Fruit fly (Drosophila melanogaster) ovary, adult (tissue): ENCODE data around the gene nrv1.

Experiments
- CG17801 ChIP-seq: fragments of 200-800 bp; optimal IDR thresholded peaks from 2 replicates; lab custom pipeline; 2019; ENCODE audit warnings: missing biosample characterization, mild to moderate bottlenecking, missing genetic modification characterization, moderate library complexity; ENCODE audit not compliant: partially characterized antibody

nrv1 gene

dm6 chr2L:6786674-6787028, at the start of gene nrv1:
nrv1 (minus strand) TSS chr2L:6786861.
- TF ChIP-seq CG17801, result no peak

dm6 chr2L:6836114-6836513, 49.5 kb upstream of the nrv1 start:
- TF ChIP-seq CG17801, result no peak

- TF ChIP-seq CG17801, result no peak
These were observed 47.0 kb upstream of the nrv1 start for dm6 chr2L:6833661-6834073.

- TF ChIP-seq CG17801, result no peak
These were observed 43.6 kb upstream of the nrv1 start for dm6 chr2L:6830264-6830729.

- TF ChIP-seq CG17801, result no peak
These were observed 41.0 kb upstream of the nrv1 start for dm6 chr2L:6827558-6828122.

- no peak for TF ChIP-seq CG17801
These were observed 39.6 kb upstream of the nrv1 start for dm6 chr2L:6826298-6826697.

dm6 chr2L:6822044-6822443, 35.4 kb upstream of the nrv1 start:
- TF ChIP-seq CG17801, result no peak

dm6 chr2L:6821631-6822030, 35.0 kb upstream of the nrv1 start, which contains the start of gene sens-2:
sens-2 (plus strand) TSS chr2L:6821934.
- no peak for TF ChIP-seq CG17801

dm6 chr2L:6819230-6820049, 32.8 kb upstream of the nrv1 start:
- no peak for TF ChIP-seq CG17801

dm6 chr2L:6818357-6818756, 31.7 kb upstream of the nrv1 start:
- no peak for TF ChIP-seq CG17801

- TF ChIP-seq CG17801, result no peak
These were observed 30.8 kb upstream of the nrv1 start for dm6 chr2L:6817493-6817892.

- no peak for TF ChIP-seq CG17801
These were observed 19.1 kb upstream of the nrv1 start, which contains the start of gene CG17375 for dm6 chr2L:6805783-6806182. CG17375 (minus strand) TSS chr2L:6805792.

dm6 chr2L:6802740-6803139, 16.1 kb upstream of the nrv1 start, which contains the start of the genes CG17377 and Daao2:
CG17377 (minus strand) TSS chr2L:6802840.
Daao2 (plus strand) TSS chr2L:6803011.
- no peak for TF ChIP-seq CG17801

dm6 chr2L:6800794-6801193, 14.1 kb upstream of the nrv1 start, which contains the start of gene CG17376:
CG17376 (minus strand) TSS chr2L:6800894.
- no peak for TF ChIP-seq CG17801

- no peak for TF ChIP-seq CG17801
These were observed 12.9 kb upstream of the nrv1 start for dm6 chr2L:6799551-6799950.

- TF ChIP-seq CG17801, result no peak
These were observed 12.1 kb upstream of the nrv1 start, which contains the start of the genes nrv2 and CG43610 for dm6 chr2L:6798762-6799246. nrv2 (minus strand) TSS chr2L:6798862. CG43610 (plus strand) TSS chr2L:6799196.

- TF ChIP-seq CG17801, result no peak
These were observed 10.7 kb upstream of the nrv1 start for dm6 chr2L:6797408-6797807.
